Worm (Caenorhabditis elegans): ENCODE data around the gene phg-1.

The phg-1 gene

DNA sequence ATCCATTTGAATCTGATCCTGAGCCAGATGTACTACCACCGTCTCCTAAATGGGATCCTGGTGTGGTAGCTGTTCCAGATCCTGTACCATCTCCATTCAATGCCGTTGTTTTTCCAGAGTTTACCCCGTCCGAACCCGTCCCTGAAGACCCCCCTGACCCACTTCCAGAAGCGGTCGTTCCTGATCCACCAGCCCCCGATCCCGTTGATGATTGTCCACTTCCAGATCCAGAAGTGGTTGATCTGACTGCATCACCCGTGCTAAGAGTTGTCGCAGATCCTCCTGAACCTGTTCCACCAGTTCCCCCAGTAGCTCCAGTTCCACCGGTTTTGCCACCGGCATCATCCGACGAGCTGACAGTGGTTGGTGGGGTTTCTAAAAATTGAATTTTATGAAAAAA is 20.8 kb upstream of the phg-1 start:
- TF ChIP-seq ceh-82 (tag; optimal IDR thresholded peaks at IDR 0.05) (no peak), zag-1 (tag; optimal IDR thresholded peaks at IDR 0.05) (no peak), mbf-1 (tag; optimal IDR thresholded peaks at IDR 0.05) (no peak), R02D3.7 (tag; optimal IDR thresholded peaks at IDR 0.05) (no peak), aly-2 (tag; optimal IDR thresholded peaks at IDR 0.05) (no peak), nhr-129 (tag; optimal IDR thresholded peaks at IDR 0.05) (no peak), lin-11 (tag; optimal IDR thresholded peaks at IDR 0.05) (no peak), nhr-77 (tag; optimal IDR thresholded peaks at IDR 0.05) (no peak), mab-5 (tag; optimal IDR thresholded peaks at IDR 0.05) (no peak), blmp-1 (tag; optimal IDR thresholded peaks at IDR 0.05; ENCODE audit: insufficient read depth) (no peak), egl-27 (tag; optimal IDR thresholded peaks at IDR 0.05) (no peak), Y55F3AM.14 (GFP tag; optimal IDR thresholded peaks at IDR 0.05) (no peak), elt-3 (tag; optimal IDR thresholded peaks at IDR 0.05) (no peak), ztf-11 (tag; optimal IDR thresholded peaks at IDR 0.05) (no peak), nhr-6 (tag; optimal IDR thresholded peaks at IDR 0.05) (no peak), crh-2 (tag; optimal IDR thresholded peaks at IDR 0.05) (no peak), sma-9 (GFP tag; optimal IDR thresholded peaks at IDR 0.05) (no peak), sma-9 (tag; optimal IDR thresholded peaks at IDR 0.05) (no peak), unc-62 (GFP tag; optimal IDR thresholded peaks at IDR 0.05) (no peak), ama-1 (optimal IDR thresholded peaks at IDR 0.05) (no peak), peb-1 (tag; optimal IDR thresholded peaks at IDR 0.05) (no peak)

DNA sequence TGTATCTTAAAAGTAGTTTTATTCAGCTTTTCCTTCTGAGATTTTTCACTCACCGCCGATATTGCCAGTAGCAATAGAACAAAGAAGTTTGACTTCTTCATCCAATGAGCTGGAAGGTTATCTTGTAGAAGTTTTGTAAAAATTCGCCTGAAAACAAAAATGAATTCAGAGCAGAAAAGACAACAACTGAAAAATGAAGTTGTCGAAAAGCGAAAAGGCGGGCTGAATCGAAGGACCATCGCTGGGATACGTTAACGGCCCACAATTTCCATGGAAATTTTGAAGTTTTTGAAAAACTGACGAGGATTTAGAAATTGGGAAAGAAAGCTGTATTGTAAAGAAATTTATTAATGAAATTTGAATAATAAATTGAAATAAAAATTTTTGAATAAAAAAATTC is 15.7 kb upstream of the phg-1 start, which contains the start of gene lov-1:
TSS of gene lov-1 (minus strand) at position 101 of the 400 bp plus-strand sequence.
- no peak for TF ChIP-seq ZK546.5 (tag; optimal IDR thresholded peaks at IDR 0.05)
- TF ChIP-seq gmeb-1 (tag; optimal IDR thresholded peaks at IDR 0.05): no peak

DNA sequence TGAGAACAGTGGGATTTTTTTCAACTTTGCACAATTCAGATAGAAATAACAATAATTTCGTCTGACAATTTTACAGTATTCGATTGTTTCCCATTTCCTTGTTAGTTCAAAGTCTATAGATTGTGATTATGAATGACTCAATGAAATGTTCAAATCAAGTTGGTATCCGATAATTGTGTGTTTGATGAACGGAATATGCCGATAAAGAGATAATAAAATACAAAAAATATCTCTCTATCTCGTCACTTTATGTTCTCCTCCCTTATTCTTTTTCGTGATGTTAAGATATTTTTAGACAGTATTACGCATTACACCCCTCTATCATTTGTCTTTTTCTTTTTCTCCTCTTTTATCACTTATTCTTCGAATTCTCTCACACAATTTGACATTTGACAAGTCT is 15.0 kb upstream of the phg-1 start, which contains the start of gene F27E5.7:
TSS of gene F27E5.7 (plus strand) at position 301 of the 400 bp plus-strand sequence.
- TF ChIP-seq ceh-82 (tag; optimal IDR thresholded peaks at IDR 0.05): no peak
- TF ChIP-seq sma-3 (GFP tag; optimal IDR thresholded peaks at IDR 0.05): no peak
- TF ChIP-seq nhr-25 (tag; optimal IDR thresholded peaks at IDR 0.05): no peak
- no peak for TF ChIP-seq nhr-10 (tag; optimal IDR thresholded peaks at IDR 0.05)
- TF ChIP-seq egl-27 (tag; optimal IDR thresholded peaks at IDR 0.05): no peak
- no peak for TF ChIP-seq crh-2 (tag; optimal IDR thresholded peaks at IDR 0.05)
- no peak for TF ChIP-seq ztf-4 (tag; optimal IDR thresholded peaks at IDR 0.05)
- no peak for TF ChIP-seq R02D3.7 (tag; optimal IDR thresholded peaks at IDR 0.05)
- no peak for TF ChIP-seq ceh-16 (tag; optimal IDR thresholded peaks at IDR 0.05)
- no peak for TF ChIP-seq mbf-1 (tag; optimal IDR thresholded peaks at IDR 0.05)
- no peak for TF ChIP-seq lin-39 (tag; optimal IDR thresholded peaks at IDR 0.05)

DNA sequence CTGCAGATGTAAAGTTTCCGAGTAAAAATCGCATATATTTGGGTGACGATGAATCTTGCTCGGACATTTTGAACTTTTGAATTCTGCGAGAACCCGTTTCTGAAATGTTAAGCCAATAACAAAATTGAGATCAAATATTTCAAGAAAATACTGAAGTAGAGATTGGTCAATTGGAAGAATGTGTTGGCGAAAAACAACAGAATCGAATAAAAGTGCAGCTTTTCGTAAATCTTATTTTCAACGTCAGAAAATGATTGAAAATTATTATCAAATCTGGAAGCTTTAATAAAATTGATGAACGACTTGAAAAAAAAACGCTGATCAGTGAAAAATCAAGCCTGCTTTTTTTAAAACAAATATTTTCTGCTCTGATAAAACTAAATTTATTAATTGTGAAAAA is 10.1 kb upstream of the phg-1 start, which contains the start of gene F27E5.8:
TSS of gene F27E5.8 (minus strand) at position 101 of the 400 bp plus-strand sequence.
- no peak for TF ChIP-seq blmp-1 (tag; optimal IDR thresholded peaks at IDR 0.05; ENCODE audit: insufficient read depth)
- no peak for TF ChIP-seq aly-2 (tag; optimal IDR thresholded peaks at IDR 0.05)
- TF ChIP-seq lin-13 (GFP tag; optimal IDR thresholded peaks at IDR 0.05): no peak
- TF ChIP-seq sma-9 (GFP tag; optimal IDR thresholded peaks at IDR 0.05): no peak
- TF ChIP-seq sma-9 (tag; optimal IDR thresholded peaks at IDR 0.05): no peak
- no peak for TF ChIP-seq mab-5 (tag; optimal IDR thresholded peaks at IDR 0.05)
- TF ChIP-seq unc-62 (GFP tag; optimal IDR thresholded peaks at IDR 0.05): no peak
- no peak for TF ChIP-seq ZK546.5 (tag; optimal IDR thresholded peaks at IDR 0.05)
- no peak for TF ChIP-seq mdl-1 (tag; optimal IDR thresholded peaks at IDR 0.05)
- TF ChIP-seq ceh-16 (tag; optimal IDR thresholded peaks at IDR 0.05): no peak

DNA sequence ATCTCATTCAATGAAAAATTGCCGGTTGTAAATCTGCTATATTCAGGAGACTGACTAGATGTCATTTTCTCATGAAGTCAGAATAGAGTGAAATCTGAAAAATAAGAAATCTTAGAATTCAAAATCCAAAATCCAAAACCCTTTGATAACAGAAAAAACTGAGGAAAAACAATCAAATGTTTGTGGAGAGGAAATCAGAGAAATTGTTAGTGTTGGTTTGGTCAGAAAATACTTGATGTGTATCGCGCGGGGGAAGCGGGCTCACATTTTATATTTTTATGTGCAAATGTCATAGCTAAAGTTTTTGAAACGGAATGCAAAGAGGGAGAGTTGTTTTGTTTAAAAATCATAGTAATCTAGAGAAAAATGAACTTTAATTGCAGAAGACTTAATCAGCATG is 5.7 kb upstream of the phg-1 start, which contains the start of gene F27E5.5:
TSS of gene F27E5.5 (minus strand) at position 101 of the 400 bp plus-strand sequence.
- no peak for TF ChIP-seq C34F6.9 (tag; optimal IDR thresholded peaks at IDR 0.05)
- no peak for TF ChIP-seq ztf-1 (GFP tag; conservative IDR thresholded peaks at IDR 0.05)
- no peak for TF ChIP-seq lin-39 (tag; optimal IDR thresholded peaks at IDR 0.05)
- no peak for TF ChIP-seq dmd-4 (tag; optimal IDR thresholded peaks at IDR 0.05)
- no peak for TF ChIP-seq aly-2 (tag; optimal IDR thresholded peaks at IDR 0.05)
- TF ChIP-seq unc-39 (tag; optimal IDR thresholded peaks at IDR 0.05): no peak
- no peak for TF ChIP-seq nhr-12 (tag; optimal IDR thresholded peaks at IDR 0.05)
- TF ChIP-seq mab-5 (tag; optimal IDR thresholded peaks at IDR 0.05): no peak
- TF ChIP-seq peb-1 (tag; optimal IDR thresholded peaks at IDR 0.05): no peak
- no peak for TF ChIP-seq sma-3 (GFP tag; optimal IDR thresholded peaks at IDR 0.05)
- no peak for TF ChIP-seq nhr-237 (tag; optimal IDR thresholded peaks at IDR 0.05)
- no peak for TF ChIP-seq ceh-82 (tag; optimal IDR thresholded peaks at IDR 0.05)
- TF ChIP-seq crh-2 (tag; optimal IDR thresholded peaks at IDR 0.05): no peak
- no peak for TF ChIP-seq mbf-1 (tag; optimal IDR thresholded peaks at IDR 0.05)

Data from whole organism, L2 larva.